Worm (Caenorhabditis elegans) whole organism, mixed stage, embryonic: ENCODE results near the gene srh-40.
A peak's percentile ranks its signal among the peaks of the same experiment; 100 is the strongest.

Source experiments
- M03D4.4 ChIP-seq: sonication (generic microtip); optimal IDR thresholded peaks from 2 replicates; lab custom pipeline; 2017; ENCODE audit warnings: mild to moderate bottlenecking, missing genetic modification characterization, missing compliant biosample characterization
- bed-3 ChIP-seq: fragments of 200-800 bp; sonication (Bioruptor generic); optimal IDR thresholded peaks from 3 replicates; lab custom pipeline; 2018; ENCODE audit warnings: mild to moderate bottlenecking, missing genetic modification characterization, moderate library complexity, missing compliant biosample characterization
- blmp-1 ChIP-seq: fragments of 150-350 bp; optimal IDR thresholded peaks from 2 replicates; lab custom pipeline; 2014; ENCODE audit warnings: missing biosample characterization, missing genetic modification characterization
- ceh-39 ChIP-seq: fragments of 150-350 bp; optimal IDR thresholded peaks from 2 replicates; lab custom pipeline; 2014; ENCODE audit warnings: missing biosample characterization, missing genetic modification characterization
- ceh-43 ChIP-seq: fragments of 200-800 bp; sonication (Bioruptor generic); optimal IDR thresholded peaks from 2 replicates; lab custom pipeline; 2018; ENCODE audit warnings: mild to moderate bottlenecking, missing genetic modification characterization, moderate library complexity, missing compliant biosample characterization
- ceh-83 ChIP-seq: fragments of 200-800 bp; sonication (Bioruptor generic); optimal IDR thresholded peaks from 2 replicates; lab custom pipeline; 2018; ENCODE audit warnings: mild to moderate bottlenecking, missing genetic modification characterization, missing compliant biosample characterization
- ces-1 ChIP-seq: fragments of 150-350 bp; optimal IDR thresholded peaks from 2 replicates; lab custom pipeline; 2014; ENCODE audit warnings: missing biosample characterization, missing genetic modification reagents, missing genetic modification characterization
- cnd-1 ChIP-seq: fragments of 200-800 bp; sonication (Bioruptor generic); optimal IDR thresholded peaks from 2 replicates; lab custom pipeline; 2018; ENCODE audit warnings: mild to moderate bottlenecking, missing genetic modification characterization, missing compliant biosample characterization
- drap-1 ChIP-seq: fragments of 200-800 bp; sonication (Bioruptor generic); optimal IDR thresholded peaks from 3 replicates; lab custom pipeline; 2018; ENCODE audit warnings: mild to moderate bottlenecking, missing genetic modification characterization, missing compliant biosample characterization
- elt-1 ChIP-seq: sonication (generic microtip); optimal IDR thresholded peaks from 2 replicates; lab custom pipeline; 2017; ENCODE audit warnings: missing genetic modification characterization, mild to moderate bottlenecking, missing compliant biosample characterization, antibody characterized with exemption, moderate library complexity, borderline replicate concordance; ENCODE audit not compliant: insufficient read depth
- elt-3 ChIP-seq: fragments of 150-350 bp; optimal IDR thresholded peaks from 2 replicates; lab custom pipeline; 2014; ENCODE audit warnings: missing biosample characterization, missing genetic modification characterization
- flh-1 ChIP-seq: fragments of 200-800 bp; sonication (Bioruptor generic); optimal IDR thresholded peaks from 2 replicates; lab custom pipeline; 2018; ENCODE audit warnings: mild to moderate bottlenecking, missing genetic modification characterization, moderate library complexity, missing compliant biosample characterization
- ham-2 ChIP-seq: fragments of 200-800 bp; sonication (Bioruptor generic); optimal IDR thresholded peaks from 2 replicates; lab custom pipeline; 2018; ENCODE audit warnings: mild to moderate bottlenecking, missing genetic modification characterization, missing compliant biosample characterization
- hlh-1 ChIP-seq: fragments of 150-350 bp; optimal IDR thresholded peaks from 2 replicates; lab custom pipeline; 2014; ENCODE audit warnings: missing biosample characterization, missing genetic modification reagents, missing genetic modification characterization
- lin-13 ChIP-seq: fragments of 150-350 bp; optimal IDR thresholded peaks from 2 replicates; lab custom pipeline; 2014; ENCODE audit warnings: missing biosample characterization, missing genetic modification characterization
- lsy-2 ChIP-seq: fragments of 150-350 bp; optimal IDR thresholded peaks from 2 replicates; lab custom pipeline; 2014; ENCODE audit warnings: missing biosample characterization, missing genetic modification characterization
- mab-5 ChIP-seq: fragments of 150-350 bp; optimal IDR thresholded peaks from 2 replicates; lab custom pipeline; 2014; ENCODE audit warnings: missing biosample characterization, missing genetic modification characterization
- mep-1 ChIP-seq: fragments of 150-350 bp; optimal IDR thresholded peaks from 2 replicates; lab custom pipeline; 2017; ENCODE audit warnings: missing biosample characterization, missing genetic modification reagents, missing genetic modification characterization, inconsistent platforms
- mls-2 ChIP-seq: sonication (generic microtip); optimal IDR thresholded peaks from 2 replicates; lab custom pipeline; 2016; ENCODE audit warnings: mild to moderate bottlenecking, missing genetic modification characterization, moderate library complexity, missing compliant biosample characterization
- nhr-12 ChIP-seq: fragments of 150-350 bp; optimal IDR thresholded peaks from 2 replicates; lab custom pipeline; 2014; ENCODE audit warnings: missing biosample characterization, missing genetic modification characterization
- nhr-2 ChIP-seq: fragments of 150-350 bp; optimal IDR thresholded peaks from 2 replicates; lab custom pipeline; 2014; ENCODE audit warnings: missing biosample characterization, missing genetic modification characterization
- nhr-28 ChIP-seq: fragments of 150-350 bp; optimal IDR thresholded peaks from 2 replicates; lab custom pipeline; 2014; ENCODE audit warnings: missing biosample characterization, missing genetic modification characterization
- nhr-76 ChIP-seq: sonication (generic microtip); optimal IDR thresholded peaks from 2 replicates; lab custom pipeline; 2017; ENCODE audit warnings: missing biosample characterization, missing genetic modification characterization
- pha-4 ChIP-seq: fragments of 150-350 bp; optimal IDR thresholded peaks from 2 replicates; lab custom pipeline; 2018; ENCODE audit warnings: missing biosample characterization, missing genetic modification reagents, missing genetic modification characterization
- sem-2 ChIP-seq: fragments of 200-800 bp; sonication (Bioruptor generic); optimal IDR thresholded peaks from 2 replicates; lab custom pipeline; 2018; ENCODE audit warnings: mild to moderate bottlenecking, missing genetic modification characterization, missing compliant biosample characterization
- snpc-4 ChIP-seq: fragments of 150-350 bp; optimal IDR thresholded peaks from 2 replicates; lab custom pipeline; 2014; ENCODE audit warnings: missing biosample characterization, missing genetic modification characterization
- sptf-1 ChIP-seq: sonication (generic microtip); optimal IDR thresholded peaks from 2 replicates; lab custom pipeline; 2017; ENCODE audit warnings: mild to moderate bottlenecking, missing genetic modification characterization, moderate library complexity, missing compliant biosample characterization
- tbx-8 ChIP-seq: fragments of 200-800 bp; sonication (Bioruptor generic); optimal IDR thresholded peaks from 2 replicates; lab custom pipeline; 2018; ENCODE audit warnings: mild to moderate bottlenecking, missing genetic modification characterization, moderate library complexity, missing compliant biosample characterization
- unc-39 ChIP-seq: fragments of 150-350 bp; optimal IDR thresholded peaks from 2 replicates; lab custom pipeline; 2014; ENCODE audit warnings: missing biosample characterization, missing genetic modification characterization
- unc-62 ChIP-seq: fragments of 150-350 bp; optimal IDR thresholded peaks from 2 replicates; lab custom pipeline; 2014; ENCODE audit warnings: missing biosample characterization, missing genetic modification reagents, missing genetic modification characterization
- zip-8 ChIP-seq: fragments of 150-350 bp; optimal IDR thresholded peaks from 2 replicates; lab custom pipeline; 2014; ENCODE audit warnings: missing biosample characterization, missing genetic modification characterization

Gene srh-40

DNA sequence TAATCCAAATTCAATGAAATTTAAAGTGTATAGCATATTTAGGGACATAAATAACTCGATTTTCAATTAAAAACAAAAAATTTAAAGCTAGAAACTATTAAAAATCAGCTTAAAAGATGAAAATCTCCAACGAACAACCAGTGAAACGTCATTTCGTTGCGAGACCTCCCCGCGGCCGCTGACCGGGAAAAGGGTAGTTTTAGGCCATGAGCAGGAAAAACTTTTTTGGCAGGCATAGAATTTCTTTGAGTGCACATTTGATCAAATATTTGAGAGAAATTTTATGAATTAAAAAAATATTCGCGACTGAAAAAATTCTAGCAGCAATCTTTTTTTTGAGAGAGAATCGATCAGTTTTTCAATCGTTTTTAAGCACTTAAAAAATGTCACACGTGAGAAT is 14.7 kb downstream of the srh-40 start:
- TF ChIP-seq unc-62 (GFP tag; lab: Kevin White, UChicago) (no peak), cnd-1 (no peak), bed-3 (no peak), lin-13 (tag; lab: Kevin White, UChicago) (no peak), drap-1 (no peak), zip-8 (no peak), lsy-2 (tag; lab: Kevin White, UChicago) (peak; percentile 32), blmp-1 (tag; lab: Kevin White, UChicago) (no peak), M03D4.4 (no peak), tbx-8 (GFP tag; lab: Kevin White, UChicago) (no peak), mep-1 (tag; lab: Kevin White, UChicago) (peak; percentile 52)

DNA sequence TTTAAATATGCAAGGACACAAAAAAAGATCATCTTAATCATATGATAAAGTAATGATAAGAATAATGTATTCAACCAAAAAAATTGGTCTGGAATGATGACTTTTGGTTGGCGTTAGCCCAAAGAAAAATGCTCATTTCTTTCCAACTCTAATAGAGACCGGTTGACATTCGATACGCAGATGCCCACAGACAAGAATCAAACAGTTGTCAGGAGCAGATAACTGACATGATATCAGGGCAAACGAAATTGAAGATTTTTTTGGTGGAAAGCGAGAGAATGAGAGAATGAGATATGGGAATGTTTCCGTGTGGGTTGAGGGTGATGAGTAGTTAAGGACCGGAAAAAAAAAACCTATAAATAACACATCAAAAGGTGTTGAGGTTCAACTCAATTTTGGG is 28.4 kb downstream of the srh-40 start:
- TF ChIP-seq hlh-1 (tag; lab: Kevin White, UChicago), result peak; percentile 75
- TF ChIP-seq unc-62 (GFP tag; lab: Kevin White, UChicago), result peak; percentile 50
- no peak for TF ChIP-seq blmp-1 (tag; lab: Kevin White, UChicago)
- TF ChIP-seq, all 35 proteins: peak for 2

DNA sequence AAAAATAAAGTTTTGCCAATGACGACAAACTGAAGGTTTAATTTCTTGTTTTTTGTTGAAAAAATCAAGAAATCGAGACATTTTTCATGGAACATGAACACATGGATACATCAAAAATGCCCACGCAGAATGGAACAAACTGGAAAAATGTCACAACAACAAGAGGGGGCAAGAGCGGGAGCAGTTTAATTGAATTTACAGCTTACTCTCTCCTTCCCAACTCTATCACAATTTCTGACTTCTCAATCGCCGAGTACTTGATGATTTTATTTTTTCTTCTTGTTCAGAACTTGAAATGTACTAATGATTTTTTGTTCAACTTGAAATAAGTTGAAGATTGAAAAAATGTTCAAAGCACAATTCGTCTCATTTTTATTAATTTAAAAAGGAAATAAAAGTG is 34.7 kb downstream of the srh-40 start:
- TF ChIP-seq unc-39, result no peak
- TF ChIP-seq elt-3, result no peak
- TF ChIP-seq ces-1 (GFP tag; lab: Kevin White, UChicago), result peak; percentile 79

DNA sequence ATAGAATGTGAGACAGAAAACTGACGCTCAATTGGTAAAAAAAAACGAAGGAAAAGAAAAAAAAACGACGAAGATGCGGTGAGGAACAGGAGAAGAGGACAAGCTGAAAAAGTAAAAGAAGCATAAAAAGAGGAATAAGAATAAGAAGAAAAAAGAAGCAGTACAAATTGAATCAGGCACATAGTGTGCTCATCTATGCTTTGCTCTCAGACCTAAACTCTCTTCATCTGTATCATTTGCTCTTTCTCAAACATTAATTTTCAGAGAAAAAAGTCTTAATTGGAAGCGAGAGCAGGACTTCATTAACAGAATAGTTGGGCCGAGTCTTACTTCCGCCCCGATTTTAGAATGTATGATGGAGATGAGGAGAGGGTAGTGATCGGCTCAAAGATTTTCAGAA is 36.3 kb downstream of the srh-40 start:
- TF ChIP-seq lin-13 (tag; lab: Kevin White, UChicago) (no peak), ceh-83 (no peak), unc-39 (no peak), ces-1 (GFP tag; lab: Kevin White, UChicago) (peak; percentile 75), ham-2 (GFP tag; lab: Kevin White, UChicago) (no peak)

DNA sequence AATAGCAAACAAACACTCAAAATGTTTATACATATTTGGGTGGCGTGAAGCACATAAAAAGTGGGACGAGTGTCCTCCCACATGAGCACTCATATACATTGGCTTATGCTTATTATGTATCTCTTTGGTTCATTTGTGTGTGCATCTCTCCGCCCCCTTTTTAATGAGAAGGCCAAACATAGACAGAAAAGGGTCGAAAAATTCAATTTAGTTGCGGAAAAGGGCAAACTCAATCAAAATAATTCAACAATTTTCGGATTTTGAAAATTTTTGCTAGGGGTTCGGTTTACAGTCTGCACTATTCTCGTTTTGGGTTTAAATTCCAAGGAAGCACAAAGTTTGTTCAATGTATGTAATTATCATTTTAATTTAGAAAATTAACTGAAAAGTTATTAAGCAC is 36.9 kb downstream of the srh-40 start:
- TF ChIP-seq unc-39 (no peak), ces-1 (GFP tag; lab: Kevin White, UChicago) (peak; percentile 83), ceh-83 (no peak), ham-2 (GFP tag; lab: Kevin White, UChicago) (no peak)

DNA sequence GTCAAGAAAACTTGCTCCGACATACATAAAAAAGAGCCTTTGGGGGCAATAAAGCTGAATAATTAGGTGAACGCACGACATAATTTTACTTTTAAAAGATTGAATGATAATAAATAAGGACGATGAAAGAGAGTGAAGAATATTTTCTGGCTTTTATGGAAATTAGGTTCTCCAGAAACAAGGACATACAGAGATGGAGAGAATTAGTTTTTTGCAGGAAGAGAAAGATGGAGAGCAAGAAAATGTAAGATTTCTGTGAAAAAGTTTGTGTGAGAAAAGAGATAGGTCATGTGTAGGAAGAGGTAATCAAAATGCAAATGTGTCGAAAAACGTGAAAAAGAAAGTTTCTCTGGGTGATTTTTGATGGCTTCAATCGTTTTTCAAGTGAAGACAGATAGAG is 41.4 kb downstream of the srh-40 start, which contains the start of gene pdfr-1:
Gene pdfr-1 (minus strand): TSS at position 101 of the 400 bp plus-strand sequence.
- TF ChIP-seq mab-5 (tag; lab: Kevin White, UChicago), result no peak
- no peak for TF ChIP-seq nhr-2 (tag; lab: Kevin White, UChicago)
- TF ChIP-seq pha-4, result no peak
- TF ChIP-seq sem-2 (GFP tag; lab: Kevin White, UChicago), result no peak
- TF ChIP-seq lsy-2 (tag; lab: Kevin White, UChicago), result no peak
- TF ChIP-seq ceh-43 (GFP tag; lab: Kevin White, UChicago), result no peak
- TF ChIP-seq ceh-83, result no peak
- no peak for TF ChIP-seq ham-2 (GFP tag; lab: Kevin White, UChicago)
- no peak for TF ChIP-seq elt-1 (tag; lab: Kevin White, UChicago)
- TF ChIP-seq zip-8, result no peak
- TF ChIP-seq flh-1, result no peak
- TF ChIP-seq nhr-76 (tag; lab: Kevin White, UChicago), result no peak

DNA sequence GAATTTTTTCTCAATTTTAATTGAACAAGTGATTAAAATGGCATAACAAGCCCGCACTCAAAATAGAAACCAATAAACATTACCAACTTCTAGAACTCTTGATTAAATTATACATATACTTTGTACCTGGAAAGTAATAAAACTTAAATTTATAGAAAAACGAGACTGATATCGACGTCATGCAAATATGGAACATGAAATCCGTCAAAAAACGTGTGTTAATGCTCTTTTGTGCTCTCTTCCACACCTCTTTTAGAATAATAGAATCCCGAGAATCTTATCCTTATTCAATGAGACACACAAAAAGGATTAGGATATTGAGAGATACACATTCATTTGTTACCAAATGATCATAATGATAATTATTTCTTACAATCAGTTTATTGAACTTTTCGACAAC is 43.3 kb downstream of the srh-40 start:
- TF ChIP-seq nhr-28 (tag; lab: Kevin White, UChicago) (no peak), ces-1 (GFP tag; lab: Kevin White, UChicago) (no peak), snpc-4 (tag; lab: Kevin White, UChicago) (no peak), unc-39 (no peak), nhr-2 (tag; lab: Kevin White, UChicago) (no peak), sptf-1 (tag; lab: Kevin White, UChicago) (no peak), ham-2 (GFP tag; lab: Kevin White, UChicago) (no peak), bed-3 (no peak), pha-4 (no peak), flh-1 (no peak), M03D4.4 (no peak), elt-3 (no peak), zip-8 (no peak), lsy-2 (tag; lab: Kevin White, UChicago) (no peak), unc-62 (GFP tag; lab: Kevin White, UChicago) (no peak), blmp-1 (tag; lab: Kevin White, UChicago) (no peak), nhr-12 (tag; lab: Kevin White, UChicago) (no peak), mls-2 (tag; lab: Kevin White, UChicago) (no peak), ceh-39 (tag; lab: Kevin White, UChicago) (no peak)
